Fruit fly (Drosophila melanogaster) whole organism, embryonic: ENCODE results near the gene NELF-B.

Source experiments
- Blimp-1 ChIP-seq: fragments of 200-800 bp; sonication (Bioruptor generic); optimal IDR thresholded peaks from 3 replicates; lab custom pipeline; 2018; ENCODE audit warnings: missing biosample characterization, missing genetic modification characterization, mild to moderate bottlenecking, moderate library complexity, missing genetic modification reagents
- CG10366 ChIP-seq: fragments of 200-800 bp; sonication (Bioruptor generic); IDR thresholded peaks from 2 replicates; pipeline ENCODE4 v1.3.6; 2022; ENCODE audit warnings: missing biosample characterization, missing genetic modification characterization
- CG11247 ChIP-seq: fragments of 200-800 bp; sonication (Bioruptor generic); IDR thresholded peaks from 2 replicates; pipeline ENCODE4 v1.3.6; 2022; ENCODE audit warnings: missing biosample characterization, missing genetic modification characterization
- CG11723 ChIP-seq: fragments of 200-800 bp; sonication (Bioruptor generic); optimal IDR thresholded peaks from 2 replicates; lab custom pipeline; 2017; ENCODE audit warnings: missing biosample characterization, mild to moderate bottlenecking, missing genetic modification characterization
- CG12659 ChIP-seq: fragments of 200-800 bp; sonication (Bioruptor generic); optimal IDR thresholded peaks from 3 replicates; lab custom pipeline; 2017; ENCODE audit warnings: mild to moderate bottlenecking, missing biosample characterization, missing genetic modification reagents, missing genetic modification characterization
- CG13287 ChIP-seq: fragments of 200-800 bp; sonication (Bioruptor generic); IDR thresholded peaks from 2 replicates; pipeline ENCODE4 v1.3.6; 2022; ENCODE audit warnings: missing biosample characterization, missing genetic modification characterization; ENCODE audit not compliant: partially characterized antibody
- CG15601 ChIP-seq: fragments of 200-800 bp; sonication (Bioruptor generic); optimal IDR thresholded peaks from 3 replicates; lab custom pipeline; 2019; ENCODE audit warnings: missing biosample characterization, mild to moderate bottlenecking, missing genetic modification characterization, moderate library complexity
- CG16815 ChIP-seq: fragments of 200-800 bp; sonication (Bioruptor generic); optimal IDR thresholded peaks from 3 replicates; lab custom pipeline; 2017; ENCODE audit warnings: missing biosample characterization, mild to moderate bottlenecking, missing genetic modification characterization
- CG17359 ChIP-seq: fragments of 200-800 bp; sonication (Bioruptor generic); optimal IDR thresholded peaks from 3 replicates; lab custom pipeline; 2018; ENCODE audit warnings: missing biosample characterization, mild to moderate bottlenecking, missing genetic modification characterization, moderate library complexity
- CG17385 ChIP-seq: fragments of 200-800 bp; sonication (Bioruptor generic); optimal IDR thresholded peaks from 3 replicates; lab custom pipeline; 2018; ENCODE audit warnings: missing biosample characterization, mild to moderate bottlenecking, missing genetic modification characterization
- CG17912 ChIP-seq: fragments of 200-800 bp; sonication (Bioruptor generic); optimal IDR thresholded peaks from 2 replicates; lab custom pipeline; 2018; ENCODE audit warnings: missing biosample characterization, mild to moderate bottlenecking, missing genetic modification characterization
- CG2129 ChIP-seq: fragments of 200-800 bp; sonication (Bioruptor generic); IDR thresholded peaks from 2 replicates; pipeline ENCODE4 v1.3.6; 2022; ENCODE audit warnings: missing biosample characterization, missing genetic modification characterization; ENCODE audit not compliant: partially characterized antibody
- CG2712 ChIP-seq: fragments of 200-800 bp; optimal IDR thresholded peaks from 3 replicates; lab custom pipeline; 2019; ENCODE audit warnings: missing biosample characterization, mild to moderate bottlenecking, missing genetic modification characterization, moderate library complexity
- CG30020 ChIP-seq: fragments of 200-800 bp; optimal IDR thresholded peaks from 2 replicates; lab custom pipeline; 2019; ENCODE audit warnings: missing biosample characterization, mild to moderate bottlenecking, missing genetic modification characterization, moderate library complexity
- CG30431 ChIP-seq: fragments of 200-800 bp; sonication (Bioruptor generic); optimal IDR thresholded peaks from 2 replicates; lab custom pipeline; 2017; ENCODE audit warnings: missing biosample characterization, missing genetic modification characterization
- CG3065 ChIP-seq: fragments of 200-800 bp; sonication (Bioruptor generic); optimal IDR thresholded peaks from 2 replicates; lab custom pipeline; 2016; ENCODE audit warnings: missing biosample characterization, missing genetic modification characterization
- CG3847 ChIP-seq: fragments of 200-800 bp; sonication (Bioruptor generic); IDR thresholded peaks from 2 replicates; pipeline ENCODE4 v1.3.6; 2022; ENCODE audit warnings: missing biosample characterization, missing genetic modification characterization
- CG5953 ChIP-seq: fragments of 200-800 bp; sonication (Bioruptor generic); IDR thresholded peaks from 2 replicates; pipeline ENCODE4 v1.3.6; 2022; ENCODE audit warnings: missing biosample characterization, missing genetic modification characterization
- CG6765 ChIP-seq: fragments of 200-800 bp; sonication (Bioruptor generic); optimal IDR thresholded peaks from 3 replicates; lab custom pipeline; 2017; ENCODE audit warnings: missing biosample characterization, mild to moderate bottlenecking, missing genetic modification characterization
- CG6813 ChIP-seq: fragments of 200-800 bp; sonication (Bioruptor generic); optimal IDR thresholded peaks from 2 replicates; lab custom pipeline; 2017; ENCODE audit warnings: missing biosample characterization, missing genetic modification characterization, mild to moderate bottlenecking, moderate library complexity, missing genetic modification reagents
- Gsc ChIP-seq: fragments of 200-800 bp; sonication (Bioruptor generic); IDR thresholded peaks from 2 replicates; pipeline ENCODE4 v1.3.6; 2022; ENCODE audit warnings: missing biosample characterization, missing genetic modification characterization
- Hr78 ChIP-seq, 2 experiments: fragments of 200-800 bp in 1 of 2; fragments of >200 bp in 1 of 2; sonication (Bioruptor generic) in 1 of 2; optimal IDR thresholded peaks; 2 replicates each; lab custom pipeline; 2017 to 2019; ENCODE audit warnings: missing biosample characterization in 2 of 2, missing genetic modification characterization in 2 of 2, mild to moderate bottlenecking in 1 of 2, moderate library complexity in 1 of 2
- Kr ChIP-seq: fragments of 200-800 bp; sonication (Bioruptor generic); optimal IDR thresholded peaks from 2 replicates; lab custom pipeline; 2017; ENCODE audit warnings: missing biosample characterization, mild to moderate bottlenecking, missing genetic modification characterization
- Nf-YC ChIP-seq: fragments of 200-800 bp; optimal IDR thresholded peaks from 3 replicates; lab custom pipeline; 2019; ENCODE audit warnings: missing biosample characterization, mild to moderate bottlenecking, missing genetic modification characterization, moderate library complexity
- PHDP ChIP-seq: fragments of 200-800 bp; sonication (Bioruptor generic); optimal IDR thresholded peaks from 3 replicates; lab custom pipeline; 2018; ENCODE audit warnings: missing biosample characterization, mild to moderate bottlenecking, missing genetic modification characterization, moderate library complexity
- Side ChIP-seq: fragments of 200-800 bp; sonication (Bioruptor generic); optimal IDR thresholded peaks from 2 replicates; lab custom pipeline; 2016; ENCODE audit warnings: missing biosample characterization, missing genetic modification characterization
- Sox100B ChIP-seq: fragments of 200-800 bp; sonication (Bioruptor generic); optimal IDR thresholded peaks from 3 replicates; lab custom pipeline; 2018; ENCODE audit warnings: missing biosample characterization, mild to moderate bottlenecking, missing genetic modification characterization
- Stat92E ChIP-seq, 3 experiments: fragments of >200 bp in 2 of 3; fragments of 200-800 bp in 1 of 3; sonication (Bioruptor generic) in 1 of 3; optimal IDR thresholded peaks; 2 replicates each; lab custom pipeline; 2017 to 2019; ENCODE audit warnings: missing biosample characterization in 3 of 3, missing genetic modification characterization in 3 of 3, mild to moderate bottlenecking in 1 of 3, moderate library complexity in 1 of 3
- bowl ChIP-seq: fragments of 200-800 bp; sonication (Bioruptor generic); IDR thresholded peaks from 2 replicates; pipeline ENCODE4 v1.3.6; 2022; ENCODE audit warnings: missing biosample characterization, missing genetic modification characterization
- cas ChIP-seq: fragments of 200-800 bp; sonication (Bioruptor generic); IDR thresholded peaks from 2 replicates; pipeline ENCODE4 v1.3.6; 2022; ENCODE audit warnings: missing biosample characterization, missing genetic modification characterization
- crc ChIP-seq: fragments of 200-800 bp; sonication (Bioruptor generic); optimal IDR thresholded peaks from 2 replicates; lab custom pipeline; 2016; ENCODE audit warnings: missing biosample characterization, missing genetic modification characterization
- dpn ChIP-seq, 2 experiments: fragments of 200-800 bp; sonication (Bioruptor generic); optimal IDR thresholded peaks; 3 replicates each; lab custom pipeline; 2016; ENCODE audit warnings: missing biosample characterization in 2 of 2, missing genetic modification characterization in 2 of 2
- ems ChIP-seq: fragments of 200-800 bp; sonication (Bioruptor generic); optimal IDR thresholded peaks from 3 replicates; lab custom pipeline; 2016; ENCODE audit warnings: missing biosample characterization, missing genetic modification characterization
- ftz-f1 ChIP-seq: fragments of 200-800 bp; sonication (Bioruptor generic); optimal IDR thresholded peaks from 2 replicates; lab custom pipeline; 2016; ENCODE audit warnings: missing biosample characterization, missing genetic modification characterization
- her ChIP-seq: fragments of 200-800 bp; sonication (Bioruptor generic); optimal IDR thresholded peaks from 2 replicates; lab custom pipeline; 2016; ENCODE audit warnings: missing biosample characterization, missing genetic modification characterization
- lmd ChIP-seq: fragments of 200-800 bp; sonication (Bioruptor generic); IDR thresholded peaks from 2 replicates; pipeline ENCODE4 v1.3.6; 2022; ENCODE audit warnings: missing biosample characterization, missing genetic modification characterization
- mld ChIP-seq: fragments of 200-800 bp; sonication (Bioruptor generic); IDR thresholded peaks from 3 replicates; pipeline ENCODE4 v1.3.6; 2022; ENCODE audit warnings: missing biosample characterization, missing genetic modification characterization; ENCODE audit not compliant: partially characterized antibody
- nom ChIP-seq: fragments of 200-800 bp; sonication (Bioruptor generic); optimal IDR thresholded peaks from 2 replicates; lab custom pipeline; 2017; ENCODE audit warnings: missing biosample characterization, missing genetic modification characterization, mild to moderate bottlenecking, moderate library complexity, missing genetic modification reagents
- salm ChIP-seq: fragments of 200-800 bp; sonication (Bioruptor generic); optimal IDR thresholded peaks from 2 replicates; lab custom pipeline; 2018; ENCODE audit warnings: missing biosample characterization, mild to moderate bottlenecking, missing genetic modification characterization
- vnd ChIP-seq: fragments of 200-800 bp; sonication (Bioruptor generic); IDR thresholded peaks from 3 replicates; pipeline ENCODE4 v1.3.6; 2022; ENCODE audit warnings: missing biosample characterization, missing genetic modification characterization; ENCODE audit not compliant: partially characterized antibody
- wdn ChIP-seq: fragments of 200-800 bp; sonication (Bioruptor generic); IDR thresholded peaks from 2 replicates; pipeline ENCODE4 v1.3.6; 2022; ENCODE audit warnings: missing biosample characterization, missing genetic modification characterization
- zfh2 ChIP-seq: fragments of 200-800 bp; sonication (Bioruptor generic); optimal IDR thresholded peaks from 2 replicates; lab custom pipeline; 2016; ENCODE audit warnings: missing biosample characterization, missing genetic modification characterization

NELF-B gene

dm6 chrX:7700239-7700793 lies 27.8 kb downstream of the NELF-B start (continued):
- TF ChIP-seq Side (GFP tag; lab: Kevin White, UChicago) (peak; percentile 71), ems (GFP tag; lab: Kevin White, UChicago) (peak; percentile 93), CG12659 (peak; percentile 91), CG11723 (GFP tag; lab: Kevin White, UChicago) (peak; percentile 83), CG17912 (GFP tag; lab: Kevin White, UChicago) (peak; percentile 79), Stat92E (GFP tag; optimal IDR thresholded peaks at IDR 0.05; lab: Kevin White, UChicago) (no peak), Hr78 (GFP tag; optimal IDR thresholded peaks at IDR 0.05; lab: Kevin White, UChicago) (peak in 1 of 2 experiments; percentile 64), CG2129 (GFP tag; lab: Robert Waterston, UW) (no peak), cas (GFP tag; lab: Robert Waterston, UW) (peak; percentile 80), salm (tag; lab: Kevin White, UChicago) (peak; percentile 79), CG3847 (GFP tag; lab: Robert Waterston, UW) (peak; percentile 93), CG2712 (tag; lab: Kevin White, UChicago) (peak; percentile 87), mld (GFP tag; lab: Robert Waterston, UW) (no peak), CG3065 (GFP tag; lab: Kevin White, UChicago) (peak; percentile 61), Nf-YC (tag; lab: Kevin White, UChicago) (peak; percentile 76), Kr (GFP tag; lab: Kevin White, UChicago) (no peak), Blimp-1 (GFP tag; lab: Kevin White, UChicago) (peak; percentile 85)

- TF ChIP-seq CG17359 (tag; lab: Kevin White, UChicago) (no peak), nom (GFP tag; lab: Kevin White, UChicago) (peak; percentile 50)
These were observed 28.4 kb downstream of the NELF-B start for dm6 chrX:7699584-7700238.

dm6 chrX:7698000-7698896 lies 29.9 kb downstream of the NELF-B start:
- TF ChIP-seq her (GFP tag; lab: Kevin White, UChicago) (peak; percentile 73), CG10366 (GFP tag; lab: Robert Waterston, UW) (peak; percentile 96), CG30020 (tag; lab: Kevin White, UChicago) (peak; percentile 71), CG13287 (GFP tag; lab: Robert Waterston, UW) (no peak), CG30431 (peak; percentile 78), dpn (GFP tag; optimal IDR thresholded peaks at IDR 0.05; lab: Kevin White, UChicago) (peak; percentile 91 to 95), PHDP (peak; percentile 98), wdn (GFP tag; lab: Robert Waterston, UW) (peak; percentile 90), CG11247 (GFP tag; lab: Robert Waterston, UW) (peak; percentile 94), Sox100B (GFP tag; lab: Kevin White, UChicago) (peak; percentile 97), Gsc (GFP tag; lab: Robert Waterston, UW) (peak; percentile 69), zfh2 (GFP tag; lab: Kevin White, UChicago) (peak; percentile 90), bowl (GFP tag; lab: Robert Waterston, UW) (peak; percentile 88), CG5953 (GFP tag; lab: Robert Waterston, UW) (peak; percentile 89), CG15601 (peak; percentile 90), CG17385 (peak; percentile 95), CG16815 (peak; percentile 85), crc (GFP tag; lab: Kevin White, UChicago) (peak; percentile 72), nom (GFP tag; lab: Kevin White, UChicago) (peak; percentile 85), lmd (GFP tag; lab: Robert Waterston, UW) (peak; percentile 96), vnd (no peak), CG6765 (GFP tag; lab: Kevin White, UChicago) (peak; percentile 93), CG11723 (GFP tag; lab: Kevin White, UChicago) (peak; percentile 91), CG6813 (peak; percentile 93), ftz-f1 (GFP tag; lab: Kevin White, UChicago) (peak; percentile 6)
